Fruit fly (Drosophila melanogaster) whole organism: ENCODE results near the gene mRpS23.

Source experiments
- CG8478 ChIP-seq: fragments of >200 bp; optimal IDR thresholded peaks from 2 replicates; lab custom pipeline; 2018; ENCODE audit warnings: inconsistent platforms
- Dll ChIP-seq: fragments of >200 bp; optimal IDR thresholded peaks from 2 replicates; lab custom pipeline; 2017
- EcR ChIP-seq, 2 experiments: fragments of >200 bp; optimal IDR thresholded peaks; 2 replicates each; lab custom pipeline; 2017; ENCODE audit warnings: missing biosample characterization in 2 of 2, missing genetic modification characterization in 2 of 2, missing genetic modification reagents in 2 of 2
- pan ChIP-seq: fragments of >200 bp; optimal IDR thresholded peaks from 2 replicates; lab custom pipeline; 2017
- psq ChIP-seq: fragments of >200 bp; optimal IDR thresholded peaks from 2 replicates; lab custom pipeline; 2017
- usp ChIP-seq: fragments of >200 bp; optimal IDR thresholded peaks from 2 replicates; lab custom pipeline; 2017; ENCODE audit warnings: missing biosample characterization, missing genetic modification characterization, mixed read lengths

mRpS23 gene

DNA sequence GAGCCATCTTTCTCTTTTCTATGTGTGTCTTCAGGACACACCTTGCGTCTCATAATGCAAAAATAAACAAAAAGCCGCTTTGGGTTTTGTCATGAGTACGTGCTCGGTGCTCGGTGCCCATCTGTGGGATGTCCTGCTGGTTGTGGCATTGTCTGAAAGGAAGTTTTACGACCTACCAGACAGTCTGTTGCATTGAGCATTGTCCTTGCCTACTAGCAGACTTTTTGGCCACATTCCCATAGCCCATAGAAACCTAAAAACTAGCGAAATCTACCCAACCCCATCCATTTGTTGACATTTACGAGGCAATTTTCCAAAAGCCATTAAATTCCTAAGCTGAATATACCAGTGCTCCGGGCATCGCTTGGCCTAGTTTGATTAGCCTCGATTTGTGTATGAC is 16.2 kb upstream of the mRpS23 start:
- TF ChIP-seq psq (lab: Kevin White, UChicago) (no peak), pan (lab: Kevin White, UChicago) (no peak)

DNA sequence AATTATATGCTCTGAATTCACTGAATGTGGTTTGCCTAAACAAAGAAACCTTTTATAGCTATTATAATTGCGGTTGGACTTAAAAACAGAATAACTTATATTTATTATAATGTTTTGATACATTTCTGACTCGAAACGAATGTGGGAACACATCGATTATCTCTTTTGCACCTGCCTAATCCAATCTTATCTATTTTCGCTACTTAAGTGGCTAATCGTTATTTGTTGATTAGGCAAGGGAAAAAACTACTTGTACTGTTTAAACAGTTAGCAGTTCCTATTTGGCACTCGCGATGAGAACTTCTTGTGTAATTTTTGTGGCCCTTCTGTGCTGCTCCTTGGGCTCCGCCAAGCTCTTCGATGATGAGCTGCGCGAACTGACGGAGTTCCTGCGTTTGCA is 14.3 kb upstream of the mRpS23 start, which contains the start of gene CG7968:
CG7968 (plus strand) TSS at position 276 of the 400 bp plus-strand sequence.
- TF ChIP-seq EcR (GFP tag; optimal IDR thresholded peaks at IDR 0.05; lab: Kevin White, UChicago) (no peak), CG8478 (lab: Kevin White, UChicago) (no peak), Dll (lab: Kevin White, UChicago) (no peak), usp (GFP tag; lab: Kevin White, UChicago) (no peak), pan (lab: Kevin White, UChicago) (no peak), psq (lab: Kevin White, UChicago) (no peak)

DNA sequence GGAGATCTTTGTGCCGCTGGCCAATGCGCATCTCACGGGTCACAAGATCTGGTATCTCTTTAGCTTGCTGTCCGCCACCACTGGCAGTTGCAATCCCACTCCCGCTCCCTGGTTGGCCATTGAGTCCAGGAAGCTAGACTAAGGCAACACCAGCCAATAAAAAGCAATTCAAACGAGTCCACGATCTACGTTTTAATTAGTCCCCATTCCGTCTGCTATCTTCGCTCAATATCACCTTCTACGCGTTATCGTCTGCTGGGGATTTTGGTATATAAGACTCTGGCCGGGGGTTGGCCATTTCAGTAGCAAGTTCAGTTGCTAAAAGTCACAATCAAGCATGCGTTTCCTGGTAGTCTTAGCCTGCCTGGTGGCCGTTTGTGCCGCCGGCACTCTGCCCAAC is 12.8 kb upstream of the mRpS23 start, which contains the start of gene CG7953:
CG7953 (plus strand) TSS at position 301 of the 400 bp plus-strand sequence.
- TF ChIP-seq EcR (GFP tag; optimal IDR thresholded peaks at IDR 0.05; lab: Kevin White, UChicago): no peak
- TF ChIP-seq Dll (lab: Kevin White, UChicago): no peak
- TF ChIP-seq CG8478 (lab: Kevin White, UChicago): no peak
- no peak for TF ChIP-seq usp (GFP tag; lab: Kevin White, UChicago)
- no peak for TF ChIP-seq pan (lab: Kevin White, UChicago)
- no peak for TF ChIP-seq psq (lab: Kevin White, UChicago)

DNA sequence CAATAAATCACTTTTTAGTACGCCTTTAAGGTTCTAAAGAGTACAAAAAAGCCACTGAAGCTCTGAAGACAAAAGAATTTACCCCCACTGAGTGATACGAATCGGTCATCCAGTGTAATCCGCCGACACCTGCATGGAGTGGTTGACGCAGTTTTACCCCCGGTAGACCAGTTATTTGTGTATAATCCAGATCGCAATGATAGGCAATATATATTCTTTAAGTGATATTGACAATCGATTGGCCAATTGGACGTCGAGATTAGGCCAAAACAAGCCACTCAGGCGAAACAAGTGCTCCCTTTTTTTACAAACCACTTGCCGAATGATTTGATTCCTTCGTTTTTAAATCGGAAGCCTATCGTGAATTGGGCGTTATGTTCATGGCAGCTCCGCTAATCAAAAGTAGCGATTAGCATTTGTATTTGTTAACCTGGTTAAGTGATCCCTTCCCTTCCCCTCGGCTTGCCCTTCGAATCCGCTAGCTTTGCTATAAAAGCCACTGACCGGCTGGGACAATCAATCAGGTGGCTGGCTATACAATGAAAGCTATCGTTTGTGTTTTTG is 11.4 kb upstream of the mRpS23 start, which contains the start of gene CG7916:
CG7916 (plus strand) TSS at position 514 of the 564 bp plus-strand sequence.
- TF ChIP-seq usp (GFP tag; lab: Kevin White, UChicago) (no peak), psq (lab: Kevin White, UChicago) (no peak), pan (lab: Kevin White, UChicago) (no peak), EcR (GFP tag; optimal IDR thresholded peaks at IDR 0.05; lab: Kevin White, UChicago) (no peak), CG8478 (lab: Kevin White, UChicago) (no peak), Dll (lab: Kevin White, UChicago) (no peak)

DNA sequence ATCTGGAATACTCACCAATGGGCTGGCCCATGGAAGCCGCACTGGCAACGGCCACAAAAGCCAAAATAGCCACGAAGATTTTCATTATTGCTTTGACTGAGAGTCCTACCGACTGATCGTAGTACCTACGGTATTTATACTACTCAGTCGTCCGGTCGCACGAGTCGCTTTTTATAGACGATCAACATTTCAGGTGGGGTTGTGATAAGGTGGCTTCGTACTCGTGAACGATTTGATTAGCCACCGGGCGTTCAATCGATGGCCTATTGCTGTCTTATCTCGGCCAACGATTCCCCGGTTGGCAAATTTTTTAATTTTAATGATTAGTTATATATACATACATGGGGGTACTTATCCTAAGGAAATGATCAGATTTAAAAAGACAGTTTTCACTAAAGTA is 10.3 kb upstream of the mRpS23 start, which contains the start of gene CG8997:
CG8997 (minus strand) TSS at position 148 of the 400 bp plus-strand sequence.
- no peak for TF ChIP-seq Dll (lab: Kevin White, UChicago)

DNA sequence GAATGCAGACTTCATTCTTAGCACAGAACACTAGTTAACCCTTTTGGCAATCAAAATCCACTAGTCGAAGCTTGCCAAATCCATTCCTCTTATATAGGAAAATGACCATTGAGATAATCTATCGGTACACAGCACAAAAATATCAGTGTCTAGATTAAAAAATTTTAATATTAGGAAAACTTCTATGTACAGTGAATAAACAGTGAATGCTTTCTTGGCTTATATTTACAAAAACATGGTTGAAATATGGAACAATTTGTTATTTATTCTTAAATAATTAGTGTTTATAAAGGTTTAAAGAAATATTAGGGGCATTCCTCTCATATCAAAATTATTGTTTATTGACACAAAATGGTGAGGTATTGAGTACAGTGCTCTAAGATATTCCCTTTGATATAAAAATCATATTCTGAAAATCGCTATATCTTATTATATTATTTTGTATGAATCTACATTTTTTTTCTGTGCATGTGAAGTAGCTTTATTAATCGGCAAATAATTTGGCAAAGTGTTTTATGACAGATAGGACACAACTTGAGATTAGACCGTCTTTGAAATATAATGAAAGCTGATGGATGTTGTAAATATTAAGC is 8.9 kb upstream of the mRpS23 start, which contains the start of gene CG33306:
CG33306 (minus strand) TSS at position 51 of the 593 bp plus-strand sequence.
- TF ChIP-seq usp (GFP tag; lab: Kevin White, UChicago) (no peak), pan (lab: Kevin White, UChicago) (no peak), EcR (GFP tag; optimal IDR thresholded peaks at IDR 0.05; lab: Kevin White, UChicago) (no peak), CG8478 (lab: Kevin White, UChicago) (no peak), psq (lab: Kevin White, UChicago) (no peak), Dll (lab: Kevin White, UChicago) (no peak)

DNA sequence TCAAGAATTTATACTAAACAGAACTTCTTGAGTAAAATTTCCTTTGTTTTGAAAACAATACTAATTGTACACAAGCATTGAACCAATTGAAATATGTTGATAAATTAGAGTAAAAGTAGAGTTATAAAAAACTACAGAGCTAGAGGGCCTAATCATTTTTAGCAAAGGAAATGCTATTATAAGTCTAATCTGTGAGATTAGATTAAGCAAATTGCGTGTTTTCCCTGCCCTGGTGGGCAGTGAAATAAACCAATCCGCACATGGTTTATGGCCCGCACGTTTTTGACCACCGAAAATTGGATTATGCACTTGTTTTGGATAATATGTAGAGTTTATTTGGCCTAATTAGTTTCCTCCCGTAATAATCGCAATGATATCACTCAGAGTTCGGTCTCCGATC is 7.7 kb upstream of the mRpS23 start:
- no peak for TF ChIP-seq CG8478 (lab: Kevin White, UChicago)
- no peak for TF ChIP-seq EcR (GFP tag; optimal IDR thresholded peaks at IDR 0.05; lab: Kevin White, UChicago)

DNA sequence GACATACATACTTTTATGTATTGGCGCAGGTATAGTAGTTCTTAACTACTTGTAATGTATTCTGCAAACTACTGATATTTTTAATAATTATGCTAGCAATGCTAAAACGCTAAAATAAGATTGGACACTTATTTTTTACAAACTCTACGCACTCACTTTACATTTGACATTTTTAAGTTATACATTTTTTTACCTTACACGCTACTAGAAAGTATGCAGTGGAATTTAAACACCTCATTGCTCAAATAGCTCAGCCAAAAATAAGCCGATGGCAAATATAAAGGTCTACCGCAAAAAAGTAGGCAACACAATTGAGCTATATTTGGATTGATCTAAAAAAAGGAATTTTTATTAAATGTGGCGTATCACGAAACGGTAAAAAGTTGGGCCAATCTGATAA is 7.2 kb upstream of the mRpS23 start:
- TF ChIP-seq pan (lab: Kevin White, UChicago): no peak
- TF ChIP-seq EcR (GFP tag; optimal IDR thresholded peaks at IDR 0.05; lab: Kevin White, UChicago): no peak
- TF ChIP-seq usp (GFP tag; lab: Kevin White, UChicago): no peak
- TF ChIP-seq Dll (lab: Kevin White, UChicago): no peak

DNA sequence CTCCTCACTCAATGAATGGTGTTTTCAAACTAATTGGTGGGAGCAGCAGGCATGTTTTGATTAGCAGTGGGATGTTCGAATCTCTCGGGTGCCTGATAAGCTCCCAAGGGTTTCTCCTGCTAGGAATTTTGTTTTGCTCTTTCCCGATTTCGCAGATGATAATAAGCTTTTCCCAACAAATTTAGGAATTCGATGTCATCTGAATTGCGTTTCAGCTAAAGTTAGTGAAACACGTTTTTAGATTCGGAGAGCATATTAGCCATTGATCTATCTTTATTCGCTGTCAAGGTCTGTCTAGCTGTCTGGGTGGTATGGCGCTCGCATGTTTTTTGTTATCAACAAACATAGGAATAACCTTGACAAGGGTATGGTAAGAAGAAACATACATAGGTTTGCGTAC is 6.6 kb upstream of the mRpS23 start, which contains the start of gene CG33307:
CG33307 (minus strand) TSS at position 13 of the 400 bp plus-strand sequence.
- TF ChIP-seq EcR (GFP tag; optimal IDR thresholded peaks at IDR 0.05; lab: Kevin White, UChicago): no peak
- TF ChIP-seq CG8478 (lab: Kevin White, UChicago): no peak
- no peak for TF ChIP-seq pan (lab: Kevin White, UChicago)
- TF ChIP-seq usp (GFP tag; lab: Kevin White, UChicago): no peak
- TF ChIP-seq Dll (lab: Kevin White, UChicago): no peak

DNA sequence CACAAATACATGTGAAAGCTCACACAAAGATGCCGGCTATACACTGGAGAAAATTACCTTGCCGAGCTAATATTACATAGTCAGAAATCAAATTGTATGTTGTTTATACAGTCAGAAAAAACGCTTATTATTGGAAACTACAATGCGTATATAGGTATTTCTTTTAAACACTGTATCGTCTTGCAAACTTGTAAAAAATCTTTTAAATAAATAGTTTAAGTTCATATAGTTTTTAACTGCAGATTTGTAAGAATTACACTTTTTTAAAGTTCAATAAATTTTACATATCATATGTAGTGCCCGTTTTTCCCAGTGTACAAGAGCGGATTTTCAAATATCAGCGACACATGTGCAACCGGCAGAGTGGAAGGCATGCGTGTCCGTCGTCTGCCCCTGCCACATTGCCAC is 4.9 kb upstream of the mRpS23 start:
- TF ChIP-seq psq (lab: Kevin White, UChicago) (no peak), EcR (GFP tag; optimal IDR thresholded peaks at IDR 0.05; lab: Kevin White, UChicago) (no peak), usp (GFP tag; lab: Kevin White, UChicago) (no peak), pan (lab: Kevin White, UChicago) (no peak), Dll (lab: Kevin White, UChicago) (no peak), CG8478 (lab: Kevin White, UChicago) (no peak)

DNA sequence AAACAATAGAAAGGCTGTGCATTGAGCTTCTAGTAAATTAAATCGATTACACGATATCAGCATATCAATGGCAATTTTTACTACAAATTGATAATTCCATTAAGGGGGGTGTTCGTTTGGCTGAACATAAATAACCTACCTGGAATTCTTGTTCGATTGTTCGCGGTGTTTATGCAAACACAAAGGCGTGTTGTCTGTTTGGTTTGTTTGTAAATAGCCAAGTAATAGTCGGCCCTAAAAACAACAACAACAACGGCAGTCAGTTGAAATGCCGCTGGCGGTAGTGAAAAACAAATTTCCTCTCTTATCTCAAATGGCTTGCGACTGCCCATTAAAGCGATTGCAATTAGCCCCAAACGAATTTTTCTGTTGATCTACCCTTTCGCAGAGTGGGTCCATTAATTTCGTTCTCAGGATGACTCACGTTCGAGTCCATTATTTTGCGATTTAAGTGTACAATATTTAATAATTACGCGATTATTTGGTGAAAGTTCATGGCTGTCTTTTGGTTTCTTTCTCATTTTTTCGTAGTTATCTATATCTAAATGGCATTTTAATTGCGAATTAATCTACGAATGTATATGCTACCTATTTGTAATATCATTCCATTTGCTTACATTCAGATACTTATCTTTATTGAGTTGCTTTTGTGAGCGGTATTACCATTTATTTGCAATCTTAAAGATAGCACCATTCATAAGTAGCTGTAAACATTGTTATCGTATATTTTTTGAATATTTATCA is 3.9 kb upstream of the mRpS23 start:
- no peak for TF ChIP-seq EcR (GFP tag; optimal IDR thresholded peaks at IDR 0.05; lab: Kevin White, UChicago)

DNA sequence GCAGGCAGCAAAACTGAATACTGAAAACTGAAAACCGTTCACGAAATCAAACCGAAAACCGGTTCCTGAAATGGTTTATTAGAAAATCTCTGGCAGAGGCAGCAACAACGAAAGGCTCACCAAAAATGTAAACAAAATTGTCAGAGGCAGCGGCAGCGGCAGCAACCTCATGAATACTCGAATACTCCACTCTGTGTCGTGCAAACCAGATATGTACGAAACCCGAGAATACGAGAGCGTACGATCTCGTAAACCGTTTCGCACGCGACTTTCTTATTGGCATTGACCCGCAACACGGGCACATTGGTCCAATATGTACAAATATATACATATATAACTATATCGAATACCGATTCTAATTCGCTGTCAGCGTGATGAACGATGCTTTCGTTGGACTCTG is 2.7 kb upstream of the mRpS23 start:
- TF ChIP-seq Dll (lab: Kevin White, UChicago) (no peak), psq (lab: Kevin White, UChicago) (no peak), EcR (GFP tag; optimal IDR thresholded peaks at IDR 0.05; lab: Kevin White, UChicago) (no peak), usp (GFP tag; lab: Kevin White, UChicago) (no peak), CG8478 (lab: Kevin White, UChicago) (no peak), pan (lab: Kevin White, UChicago) (no peak)
